Worm (Caenorhabditis elegans) whole organism, mixed stage, embryonic: ENCODE data around the gene C25A11.2.

Source experiments
- M03D4.4 ChIP-seq: sonication (generic microtip); optimal IDR thresholded peaks from 2 replicates; lab custom pipeline; 2017; ENCODE audit warnings: mild to moderate bottlenecking, missing genetic modification characterization, missing compliant biosample characterization
- bed-3 ChIP-seq: fragments of 200-800 bp; sonication (Bioruptor generic); optimal IDR thresholded peaks from 3 replicates; lab custom pipeline; 2018; ENCODE audit warnings: mild to moderate bottlenecking, missing genetic modification characterization, moderate library complexity, missing compliant biosample characterization
- blmp-1 ChIP-seq: fragments of 150-350 bp; optimal IDR thresholded peaks from 2 replicates; lab custom pipeline; 2014; ENCODE audit warnings: missing biosample characterization, missing genetic modification characterization
- ceh-39 ChIP-seq: fragments of 150-350 bp; optimal IDR thresholded peaks from 2 replicates; lab custom pipeline; 2014; ENCODE audit warnings: missing biosample characterization, missing genetic modification characterization
- ceh-43 ChIP-seq: fragments of 200-800 bp; sonication (Bioruptor generic); optimal IDR thresholded peaks from 2 replicates; lab custom pipeline; 2018; ENCODE audit warnings: mild to moderate bottlenecking, missing genetic modification characterization, moderate library complexity, missing compliant biosample characterization
- ceh-83 ChIP-seq: fragments of 200-800 bp; sonication (Bioruptor generic); optimal IDR thresholded peaks from 2 replicates; lab custom pipeline; 2018; ENCODE audit warnings: mild to moderate bottlenecking, missing genetic modification characterization, missing compliant biosample characterization
- ces-1 ChIP-seq: fragments of 150-350 bp; optimal IDR thresholded peaks from 2 replicates; lab custom pipeline; 2014; ENCODE audit warnings: missing biosample characterization, missing genetic modification reagents, missing genetic modification characterization
- cnd-1 ChIP-seq: fragments of 200-800 bp; sonication (Bioruptor generic); optimal IDR thresholded peaks from 2 replicates; lab custom pipeline; 2018; ENCODE audit warnings: mild to moderate bottlenecking, missing genetic modification characterization, missing compliant biosample characterization
- drap-1 ChIP-seq: fragments of 200-800 bp; sonication (Bioruptor generic); optimal IDR thresholded peaks from 3 replicates; lab custom pipeline; 2018; ENCODE audit warnings: mild to moderate bottlenecking, missing genetic modification characterization, missing compliant biosample characterization
- elt-1 ChIP-seq: sonication (generic microtip); optimal IDR thresholded peaks from 2 replicates; lab custom pipeline; 2017; ENCODE audit warnings: missing genetic modification characterization, mild to moderate bottlenecking, missing compliant biosample characterization, antibody characterized with exemption, moderate library complexity, borderline replicate concordance; ENCODE audit not compliant: insufficient read depth
- elt-3 ChIP-seq: fragments of 150-350 bp; optimal IDR thresholded peaks from 2 replicates; lab custom pipeline; 2014; ENCODE audit warnings: missing biosample characterization, missing genetic modification characterization
- flh-1 ChIP-seq: fragments of 200-800 bp; sonication (Bioruptor generic); optimal IDR thresholded peaks from 2 replicates; lab custom pipeline; 2018; ENCODE audit warnings: mild to moderate bottlenecking, missing genetic modification characterization, moderate library complexity, missing compliant biosample characterization
- ham-2 ChIP-seq: fragments of 200-800 bp; sonication (Bioruptor generic); optimal IDR thresholded peaks from 2 replicates; lab custom pipeline; 2018; ENCODE audit warnings: mild to moderate bottlenecking, missing genetic modification characterization, missing compliant biosample characterization
- hlh-1 ChIP-seq: fragments of 150-350 bp; optimal IDR thresholded peaks from 2 replicates; lab custom pipeline; 2014; ENCODE audit warnings: missing biosample characterization, missing genetic modification reagents, missing genetic modification characterization
- lin-13 ChIP-seq: fragments of 150-350 bp; optimal IDR thresholded peaks from 2 replicates; lab custom pipeline; 2014; ENCODE audit warnings: missing biosample characterization, missing genetic modification characterization
- lin-32 ChIP-seq: fragments of 200-800 bp; sonication (Bioruptor generic); optimal IDR thresholded peaks from 2 replicates; lab custom pipeline; 2018; ENCODE audit warnings: mild to moderate bottlenecking, missing genetic modification characterization, missing compliant biosample characterization
- lsy-2 ChIP-seq: fragments of 150-350 bp; optimal IDR thresholded peaks from 2 replicates; lab custom pipeline; 2014; ENCODE audit warnings: missing biosample characterization, missing genetic modification characterization
- mab-5 ChIP-seq: fragments of 150-350 bp; optimal IDR thresholded peaks from 2 replicates; lab custom pipeline; 2014; ENCODE audit warnings: missing biosample characterization, missing genetic modification characterization
- mep-1 ChIP-seq: fragments of 150-350 bp; optimal IDR thresholded peaks from 2 replicates; lab custom pipeline; 2017; ENCODE audit warnings: missing biosample characterization, missing genetic modification reagents, missing genetic modification characterization, inconsistent platforms
- mls-2 ChIP-seq: sonication (generic microtip); optimal IDR thresholded peaks from 2 replicates; lab custom pipeline; 2016; ENCODE audit warnings: mild to moderate bottlenecking, missing genetic modification characterization, moderate library complexity, missing compliant biosample characterization
- nhr-12 ChIP-seq: fragments of 150-350 bp; optimal IDR thresholded peaks from 2 replicates; lab custom pipeline; 2014; ENCODE audit warnings: missing biosample characterization, missing genetic modification characterization
- nhr-2 ChIP-seq: fragments of 150-350 bp; optimal IDR thresholded peaks from 2 replicates; lab custom pipeline; 2014; ENCODE audit warnings: missing biosample characterization, missing genetic modification characterization
- nhr-237 ChIP-seq: fragments of 150-350 bp; optimal IDR thresholded peaks from 2 replicates; lab custom pipeline; 2014; ENCODE audit warnings: missing biosample characterization, missing genetic modification characterization
- nhr-28 ChIP-seq: fragments of 150-350 bp; optimal IDR thresholded peaks from 2 replicates; lab custom pipeline; 2014; ENCODE audit warnings: missing biosample characterization, missing genetic modification characterization
- nhr-76 ChIP-seq: sonication (generic microtip); optimal IDR thresholded peaks from 2 replicates; lab custom pipeline; 2017; ENCODE audit warnings: missing biosample characterization, missing genetic modification characterization
- pha-4 ChIP-seq: fragments of 150-350 bp; optimal IDR thresholded peaks from 2 replicates; lab custom pipeline; 2018; ENCODE audit warnings: missing biosample characterization, missing genetic modification reagents, missing genetic modification characterization
- sem-2 ChIP-seq: fragments of 200-800 bp; sonication (Bioruptor generic); optimal IDR thresholded peaks from 2 replicates; lab custom pipeline; 2018; ENCODE audit warnings: mild to moderate bottlenecking, missing genetic modification characterization, missing compliant biosample characterization
- snpc-4 ChIP-seq: fragments of 150-350 bp; optimal IDR thresholded peaks from 2 replicates; lab custom pipeline; 2014; ENCODE audit warnings: missing biosample characterization, missing genetic modification characterization
- sptf-1 ChIP-seq: sonication (generic microtip); optimal IDR thresholded peaks from 2 replicates; lab custom pipeline; 2017; ENCODE audit warnings: mild to moderate bottlenecking, missing genetic modification characterization, moderate library complexity, missing compliant biosample characterization
- tbx-8 ChIP-seq: fragments of 200-800 bp; sonication (Bioruptor generic); optimal IDR thresholded peaks from 2 replicates; lab custom pipeline; 2018; ENCODE audit warnings: mild to moderate bottlenecking, missing genetic modification characterization, moderate library complexity, missing compliant biosample characterization
- unc-120 ChIP-seq: sonication (generic microtip); optimal IDR thresholded peaks from 2 replicates; lab custom pipeline; 2017; ENCODE audit warnings: missing genetic modification characterization, missing compliant biosample characterization; ENCODE audit not compliant: poor library complexity, severe bottlenecking
- unc-39 ChIP-seq: fragments of 150-350 bp; optimal IDR thresholded peaks from 2 replicates; lab custom pipeline; 2014; ENCODE audit warnings: missing biosample characterization, missing genetic modification characterization
- unc-62 ChIP-seq: fragments of 150-350 bp; optimal IDR thresholded peaks from 2 replicates; lab custom pipeline; 2014; ENCODE audit warnings: missing biosample characterization, missing genetic modification reagents, missing genetic modification characterization
- zip-8 ChIP-seq: fragments of 150-350 bp; optimal IDR thresholded peaks from 2 replicates; lab custom pipeline; 2014; ENCODE audit warnings: missing biosample characterization, missing genetic modification characterization
- ztf-11 ChIP-seq: fragments of 150-350 bp; optimal IDR thresholded peaks from 2 replicates; lab custom pipeline; 2014; ENCODE audit warnings: missing biosample characterization, missing genetic modification characterization

Gene C25A11.2

DNA sequence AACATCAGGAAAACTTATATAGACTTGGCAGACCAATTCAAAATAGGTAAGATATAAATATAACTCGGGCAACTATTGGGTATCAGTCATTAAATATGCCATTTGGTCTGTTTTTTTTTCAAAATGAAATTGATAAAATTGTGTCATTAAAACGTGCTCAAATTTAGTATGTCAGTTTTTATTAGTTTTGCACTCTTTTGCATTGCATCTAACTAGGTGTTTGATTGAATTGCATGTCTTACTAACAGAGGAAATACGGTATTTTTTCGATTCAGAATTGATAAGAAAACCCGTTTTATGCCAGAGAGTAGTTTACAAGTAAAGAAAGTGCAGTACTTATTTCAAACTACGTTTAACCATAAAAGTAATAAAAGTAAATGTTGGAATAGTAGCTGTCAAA is 41.9 kb downstream of the C25A11.2 start:
- TF ChIP-seq zip-8 (tag; lab: Kevin White, UChicago) (no peak), unc-62 (GFP tag; lab: Kevin White, UChicago) (no peak), elt-3 (tag; lab: Kevin White, UChicago) (no peak), mab-5 (tag; lab: Kevin White, UChicago) (no peak), flh-1 (GFP tag; lab: Kevin White, UChicago) (no peak), snpc-4 (tag; lab: Kevin White, UChicago) (no peak), nhr-76 (tag; lab: Kevin White, UChicago) (no peak), ces-1 (GFP tag; lab: Kevin White, UChicago) (no peak), bed-3 (no peak), blmp-1 (no peak), ham-2 (GFP tag; lab: Kevin White, UChicago) (no peak), mep-1 (tag; lab: Kevin White, UChicago) (no peak), sptf-1 (tag; lab: Kevin White, UChicago) (no peak)

DNA sequence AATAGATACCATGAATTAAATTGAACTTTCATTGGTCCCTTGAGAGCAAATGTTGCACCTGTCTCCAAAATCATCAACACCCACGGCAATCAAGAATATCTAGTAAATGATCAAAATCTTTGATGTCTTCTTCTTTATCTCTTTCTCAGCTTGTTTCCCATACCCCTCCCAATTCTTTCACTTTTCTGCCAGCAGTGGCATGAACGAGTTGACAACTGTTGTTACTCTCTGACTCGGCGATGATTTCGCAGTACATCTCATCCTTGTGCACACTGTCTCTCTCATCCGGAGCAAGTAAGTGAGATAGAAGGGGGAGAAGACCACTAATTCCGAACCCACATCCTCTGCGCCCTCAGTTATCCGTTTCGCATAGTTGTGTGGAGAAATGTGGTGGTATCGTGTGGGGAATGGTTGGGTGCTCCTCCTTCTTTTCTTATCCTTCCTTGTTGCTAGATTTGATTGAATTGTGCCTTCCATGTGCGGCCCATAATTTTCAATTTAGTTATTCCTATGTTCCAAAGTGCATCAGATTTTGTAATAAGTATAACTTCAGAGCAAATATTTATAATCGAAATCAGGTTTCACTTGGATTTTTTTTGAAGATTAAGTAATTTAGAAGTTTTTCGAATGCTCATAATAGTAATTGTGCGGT is 47.5 kb downstream of the C25A11.2 start:
- TF ChIP-seq sem-2 (GFP tag; lab: Kevin White, UChicago) = no peak
- TF ChIP-seq lin-13 (tag; lab: Kevin White, UChicago) = no peak
- TF ChIP-seq drap-1 (GFP tag; lab: Kevin White, UChicago) = no peak
- no peak for TF ChIP-seq nhr-237
- no peak for TF ChIP-seq elt-3 (tag; lab: Kevin White, UChicago)
- TF ChIP-seq tbx-8 = no peak
- TF ChIP-seq unc-39 (tag; lab: Kevin White, UChicago) = no peak
- no peak for TF ChIP-seq nhr-2 (tag; lab: Kevin White, UChicago)
- no peak for TF ChIP-seq mls-2 (tag; lab: Kevin White, UChicago)
- no peak for TF ChIP-seq nhr-12
- TF ChIP-seq elt-1 (tag; lab: Kevin White, UChicago) = no peak
- TF ChIP-seq lin-32 (GFP tag; lab: Kevin White, UChicago) = no peak
- no peak for TF ChIP-seq bed-3
- TF ChIP-seq unc-62 (GFP tag; lab: Kevin White, UChicago) = peak; percentile 66
- no peak for TF ChIP-seq ceh-83 (GFP tag; lab: Kevin White, UChicago)
- TF ChIP-seq ces-1 (GFP tag; lab: Kevin White, UChicago) = peak; percentile 88
- TF ChIP-seq ceh-39 (tag; lab: Kevin White, UChicago) = no peak
- no peak for TF ChIP-seq snpc-4 (tag; lab: Kevin White, UChicago)
- TF ChIP-seq nhr-28 (tag; lab: Kevin White, UChicago) = no peak
- TF ChIP-seq hlh-1 = peak; percentile 96
- no peak for TF ChIP-seq sptf-1 (tag; lab: Kevin White, UChicago)
- peak; percentile 73 for TF ChIP-seq unc-120
- TF ChIP-seq pha-4 (tag; lab: Kevin White, UChicago) = no peak
- TF ChIP-seq flh-1 (GFP tag; lab: Kevin White, UChicago) = no peak
- TF ChIP-seq ham-2 (GFP tag; lab: Kevin White, UChicago) = no peak
- TF ChIP-seq M03D4.4 (tag; lab: Kevin White, UChicago) = no peak
- TF ChIP-seq mep-1 (tag; lab: Kevin White, UChicago) = no peak
- no peak for TF ChIP-seq lsy-2 (tag; lab: Kevin White, UChicago)
- TF ChIP-seq blmp-1 = no peak
- no peak for TF ChIP-seq nhr-76 (tag; lab: Kevin White, UChicago)
- TF ChIP-seq cnd-1 = no peak
- no peak for TF ChIP-seq ztf-11
- no peak for TF ChIP-seq mab-5 (tag; lab: Kevin White, UChicago)
- TF ChIP-seq zip-8 (tag; lab: Kevin White, UChicago) = no peak
- no peak for TF ChIP-seq ceh-43 (GFP tag; lab: Kevin White, UChicago)

DNA sequence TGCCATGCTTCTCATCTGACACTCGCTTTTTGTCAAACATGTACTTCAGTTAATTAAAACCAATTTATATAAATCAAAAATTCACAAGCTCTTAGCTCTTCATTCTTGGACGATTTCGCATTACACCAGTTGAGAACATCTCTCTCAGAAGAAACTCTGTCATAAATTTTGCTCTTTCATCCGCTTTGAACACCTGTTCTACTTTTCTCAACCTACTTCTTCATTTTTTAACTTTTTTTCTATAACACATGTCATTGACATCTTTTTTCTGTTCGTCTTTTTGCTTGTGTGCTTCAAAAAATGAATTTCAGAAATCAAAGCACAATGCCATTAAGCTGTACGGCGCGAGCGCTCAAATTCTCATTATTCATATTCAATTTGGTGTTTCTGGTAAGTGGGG is 49.0 kb downstream of the C25A11.2 start, which contains the start of gene tsp-11:
tsp-11 (plus strand) TSS at position 301 of the 400 bp plus-strand sequence.
- TF ChIP-seq ham-2 (GFP tag; lab: Kevin White, UChicago) (no peak), zip-8 (tag; lab: Kevin White, UChicago) (no peak), flh-1 (GFP tag; lab: Kevin White, UChicago) (no peak), ztf-11 (no peak), tbx-8 (no peak), blmp-1 (no peak), unc-62 (GFP tag; lab: Kevin White, UChicago) (no peak), sptf-1 (tag; lab: Kevin White, UChicago) (no peak), lin-32 (GFP tag; lab: Kevin White, UChicago) (no peak), lsy-2 (tag; lab: Kevin White, UChicago) (no peak), hlh-1 (no peak), ceh-83 (GFP tag; lab: Kevin White, UChicago) (no peak)
- TF ChIP-seq, all 35 proteins: peak for 0
